Worm (Caenorhabditis elegans) whole organism, young adult: ENCODE results near the gene F27E5.8.

Experiments used
- F49E8.2 ChIP-seq: sonication (generic microtip); optimal IDR thresholded peaks from 3 replicates; lab custom pipeline; 2017; ENCODE audit warnings: missing genetic modification characterization, mild to moderate bottlenecking, missing compliant biosample characterization, antibody characterized with exemption, moderate library complexity; ENCODE audit not compliant: insufficient read depth
- ceh-58 ChIP-seq: fragments of 200-800 bp; sonication (Bioruptor generic); IDR thresholded peaks from 2 replicates; pipeline ENCODE4 v1.3.6; 2022; ENCODE audit warnings: missing genetic modification characterization, missing compliant biosample characterization
- let-607 ChIP-seq, 2 experiments: fragments of 200-800 bp in 1 of 2; sonication (Bioruptor generic) in 1 of 2; sonication (generic microtip) in 1 of 2; optimal IDR thresholded peaks; 2 replicates each; lab custom pipeline; 2016 to 2018; ENCODE audit warnings: mild to moderate bottlenecking in 2 of 2, missing compliant biosample characterization in 2 of 2, missing genetic modification characterization in 2 of 2, moderate library complexity in 2 of 2, missing genotype in 1 of 2
- rcor-1 ChIP-seq: fragments of 200-800 bp; sonication (Bioruptor generic); IDR thresholded peaks from 2 replicates; pipeline ENCODE4 v1.3.6; 2022; ENCODE audit warnings: missing genetic modification reagents, missing genetic modification characterization, missing compliant biosample characterization

F27E5.8 gene

ce11 chrII:10075794-10076193 lies 51.5 kb downstream of the F27E5.8 start (continued):
- no peak for TF ChIP-seq ceh-58 (GFP tag; lab: Robert Waterston, UW)
- TF ChIP-seq rcor-1 (GFP tag; lab: Robert Waterston, UW): no peak
- TF ChIP-seq F49E8.2 (tag; lab: Kevin White, UChicago): no peak
- TF ChIP-seq let-607 (tag; optimal IDR thresholded peaks at IDR 0.05; lab: Kevin White, UChicago): no peak
- TF ChIP-seq, all 124 proteins: peak for 0
